Fruit fly (Drosophila melanogaster) whole organism, embryonic: ENCODE data around the gene CG12075.

ENCODE experiments used
- ATbp ChIP-seq: fragments of 200-800 bp; sonication (Bioruptor generic); optimal IDR thresholded peaks from 2 replicates; lab custom pipeline; 2017; ENCODE audit warnings: missing biosample characterization, mild to moderate bottlenecking, missing genetic modification characterization, missing genetic modification reagents
- Aef1 ChIP-seq: fragments of 200-800 bp; sonication (Bioruptor generic); IDR thresholded peaks from 3 replicates; pipeline ENCODE4 v1.3.6; 2022; ENCODE audit warnings: missing biosample characterization, missing genetic modification characterization
- CG10147 ChIP-seq: fragments of 200-800 bp; sonication (Bioruptor generic); optimal IDR thresholded peaks from 2 replicates; lab custom pipeline; 2019; ENCODE audit warnings: missing biosample characterization, mild to moderate bottlenecking, missing genetic modification characterization, moderate library complexity
- CG10209 ChIP-seq: fragments of 200-800 bp; sonication (Bioruptor generic); optimal IDR thresholded peaks from 3 replicates; lab custom pipeline; 2017; ENCODE audit warnings: missing biosample characterization, mild to moderate bottlenecking, missing genetic modification characterization, missing genetic modification reagents
- CG10321 ChIP-seq: fragments of 200-800 bp; sonication (Bioruptor generic); IDR thresholded peaks from 2 replicates; pipeline ENCODE4 v1.3.6; 2022; ENCODE audit warnings: missing biosample characterization, missing genetic modification characterization
- CG11695 ChIP-seq: fragments of 200-800 bp; sonication (Bioruptor generic); IDR thresholded peaks from 3 replicates; pipeline ENCODE4 v1.3.6; 2022; ENCODE audit warnings: missing biosample characterization, missing genetic modification characterization
- CG12942 ChIP-seq: fragments of 200-800 bp; sonication (Bioruptor generic); optimal IDR thresholded peaks from 3 replicates; lab custom pipeline; 2016; ENCODE audit warnings: missing biosample characterization, missing genetic modification characterization
- CG13287 ChIP-seq: fragments of 200-800 bp; sonication (Bioruptor generic); IDR thresholded peaks from 2 replicates; pipeline ENCODE4 v1.3.6; 2022; ENCODE audit warnings: missing biosample characterization, missing genetic modification characterization; ENCODE audit not compliant: partially characterized antibody
- CG15269 ChIP-seq: fragments of 200-800 bp; sonication (Bioruptor generic); optimal IDR thresholded peaks from 2 replicates; lab custom pipeline; 2018; ENCODE audit warnings: missing biosample characterization, mild to moderate bottlenecking, missing genetic modification characterization, moderate library complexity
- CG16779 ChIP-seq: fragments of 200-800 bp; sonication (Bioruptor generic); IDR thresholded peaks from 2 replicates; pipeline ENCODE4 v1.3.6; 2022; ENCODE audit warnings: missing biosample characterization, missing genetic modification characterization
- CG17385 ChIP-seq: fragments of 200-800 bp; sonication (Bioruptor generic); optimal IDR thresholded peaks from 3 replicates; lab custom pipeline; 2018; ENCODE audit warnings: missing biosample characterization, mild to moderate bottlenecking, missing genetic modification characterization
- CG1832 ChIP-seq: fragments of 200-800 bp; sonication (Bioruptor generic); optimal IDR thresholded peaks from 2 replicates; lab custom pipeline; 2017; ENCODE audit warnings: missing biosample characterization, mild to moderate bottlenecking, missing genetic modification characterization, inconsistent platforms
- CG31224 ChIP-seq: fragments of 200-800 bp; sonication (Bioruptor generic); IDR thresholded peaks from 2 replicates; pipeline ENCODE4 v1.3.6; 2022; ENCODE audit warnings: missing biosample characterization, missing genetic modification characterization
- CG32772 ChIP-seq: fragments of 200-800 bp; sonication (Bioruptor generic); IDR thresholded peaks from 2 replicates; pipeline ENCODE4 v1.3.6; 2022; ENCODE audit warnings: missing biosample characterization, missing genetic modification characterization
- CG42726 ChIP-seq: fragments of 200-800 bp; sonication (Bioruptor generic); IDR thresholded peaks from 2 replicates; pipeline ENCODE4 v1.3.6; 2022; ENCODE audit warnings: missing biosample characterization, missing genetic modification characterization; ENCODE audit not compliant: partially characterized antibody
- CG4617 ChIP-seq: fragments of 200-800 bp; sonication (Bioruptor generic); optimal IDR thresholded peaks from 3 replicates; lab custom pipeline; 2016; ENCODE audit warnings: missing biosample characterization, missing genetic modification characterization, borderline replicate concordance
- CG4707 ChIP-seq: fragments of 200-800 bp; sonication (Bioruptor generic); optimal IDR thresholded peaks from 2 replicates; lab custom pipeline; 2018; ENCODE audit warnings: missing biosample characterization, mild to moderate bottlenecking, missing genetic modification characterization, moderate library complexity
- CG6854 ChIP-seq: fragments of 200-800 bp; sonication (Bioruptor generic); optimal IDR thresholded peaks from 3 replicates; lab custom pipeline; 2017; ENCODE audit warnings: missing biosample characterization, mild to moderate bottlenecking, missing genetic modification characterization
- CG8924 ChIP-seq: fragments of 200-800 bp; optimal IDR thresholded peaks from 3 replicates; lab custom pipeline; 2019; ENCODE audit warnings: missing biosample characterization, mild to moderate bottlenecking, missing genetic modification characterization, moderate library complexity
- CG9215 ChIP-seq: fragments of 200-800 bp; sonication (Bioruptor generic); IDR thresholded peaks from 2 replicates; pipeline ENCODE4 v1.3.6; 2022; ENCODE audit warnings: missing biosample characterization, missing genetic modification characterization
- D19B ChIP-seq: fragments of 200-800 bp; sonication (Bioruptor generic); optimal IDR thresholded peaks from 2 replicates; lab custom pipeline; 2017; ENCODE audit warnings: missing biosample characterization, mild to moderate bottlenecking, missing genetic modification characterization
- H15 ChIP-seq: fragments of 200-800 bp; sonication (Bioruptor generic); IDR thresholded peaks from 3 replicates; pipeline ENCODE4 v1.3.6; 2022; ENCODE audit warnings: missing biosample characterization, missing genetic modification characterization
- Hr51 ChIP-seq, 2 experiments: fragments of 200-800 bp; sonication (Bioruptor generic); optimal IDR thresholded peaks; 2 replicates in 1 of 2; 3 replicates in 1 of 2; lab custom pipeline; 2016 to 2018; ENCODE audit warnings: missing biosample characterization in 2 of 2, missing genetic modification characterization in 2 of 2, mild to moderate bottlenecking in 1 of 2, moderate library complexity in 1 of 2
- Jarid2 ChIP-seq: fragments of 200-800 bp; sonication (Bioruptor generic); optimal IDR thresholded peaks from 3 replicates; lab custom pipeline; 2017; ENCODE audit warnings: mild to moderate bottlenecking, missing biosample characterization, missing genetic modification reagents, missing genetic modification characterization
- Myb ChIP-seq: fragments of 200-800 bp; sonication (Bioruptor generic); optimal IDR thresholded peaks from 2 replicates; lab custom pipeline; 2016; ENCODE audit warnings: missing biosample characterization, missing genetic modification characterization
- Neu2 ChIP-seq: fragments of 200-800 bp; sonication (Bioruptor generic); optimal IDR thresholded peaks from 3 replicates; lab custom pipeline; 2016; ENCODE audit warnings: missing biosample characterization, missing genetic modification characterization, borderline replicate concordance
- Rfx ChIP-seq: fragments of 200-800 bp; sonication (Bioruptor generic); IDR thresholded peaks from 2 replicates; pipeline ENCODE4 v1.3.6; 2022; ENCODE audit warnings: missing biosample characterization, missing genetic modification characterization
- Rx ChIP-seq: fragments of 200-800 bp; sonication (Bioruptor generic); IDR thresholded peaks from 2 replicates; pipeline ENCODE4 v1.3.6; 2022; ENCODE audit warnings: missing biosample characterization, missing genetic modification characterization
- al ChIP-seq: fragments of 200-800 bp; sonication (Bioruptor generic); IDR thresholded peaks from 2 replicates; pipeline ENCODE4 v1.3.6; 2022; ENCODE audit warnings: missing biosample characterization, missing genetic modification characterization
- bbx ChIP-seq: fragments of 200-800 bp; sonication (Bioruptor generic); IDR thresholded peaks from 2 replicates; pipeline ENCODE4 v1.3.6; 2022; ENCODE audit warnings: missing biosample characterization, missing genetic modification characterization; ENCODE audit not compliant: partially characterized antibody
- cg ChIP-seq: fragments of 200-800 bp; sonication (Bioruptor generic); optimal IDR thresholded peaks from 3 replicates; lab custom pipeline; 2019; ENCODE audit warnings: missing biosample characterization, mild to moderate bottlenecking, missing genetic modification characterization, moderate library complexity
- dysf ChIP-seq: fragments of 200-800 bp; sonication (Bioruptor generic); IDR thresholded peaks from 3 replicates; pipeline ENCODE4 v1.3.6; 2022; ENCODE audit warnings: missing biosample characterization, missing genetic modification characterization
- gce ChIP-seq: fragments of 200-800 bp; sonication (Bioruptor generic); IDR thresholded peaks from 3 replicates; pipeline ENCODE4 v1.3.6; 2022; ENCODE audit warnings: missing biosample characterization, missing genetic modification characterization
- hb ChIP-seq: fragments of 200-800 bp; sonication (Bioruptor generic); IDR thresholded peaks from 3 replicates; pipeline ENCODE4 v1.3.6; 2022; ENCODE audit warnings: missing biosample characterization, missing genetic modification characterization; ENCODE audit not compliant: partially characterized antibody
- her ChIP-seq: fragments of 200-800 bp; sonication (Bioruptor generic); optimal IDR thresholded peaks from 2 replicates; lab custom pipeline; 2016; ENCODE audit warnings: missing biosample characterization, missing genetic modification characterization
- lab ChIP-seq: fragments of 200-800 bp; sonication (Bioruptor generic); optimal IDR thresholded peaks from 3 replicates; lab custom pipeline; 2017; ENCODE audit warnings: missing biosample characterization, missing genetic modification characterization, mild to moderate bottlenecking, moderate library complexity, missing genetic modification reagents
- nerfin-2 ChIP-seq: fragments of 200-800 bp; sonication (Bioruptor generic); IDR thresholded peaks from 2 replicates; pipeline ENCODE4 v1.3.6; 2022; ENCODE audit warnings: missing biosample characterization, missing genetic modification characterization; ENCODE audit not compliant: partially characterized antibody
- nmo ChIP-seq: fragments of 200-800 bp; sonication (Bioruptor generic); optimal IDR thresholded peaks from 2 replicates; lab custom pipeline; 2018; ENCODE audit warnings: missing biosample characterization, mild to moderate bottlenecking, missing genetic modification characterization, moderate library complexity
- odd ChIP-seq: fragments of 200-800 bp; sonication (Bioruptor generic); optimal IDR thresholded peaks from 2 replicates; lab custom pipeline; 2017; ENCODE audit warnings: missing biosample characterization, mild to moderate bottlenecking, missing genetic modification characterization
- seq ChIP-seq: fragments of 200-800 bp; sonication (Bioruptor generic); IDR thresholded peaks from 2 replicates; pipeline ENCODE4 v1.3.6; 2022; ENCODE audit warnings: missing biosample characterization, missing genetic modification characterization
- sqz ChIP-seq: fragments of 200-800 bp; sonication (Bioruptor generic); optimal IDR thresholded peaks from 3 replicates; lab custom pipeline; 2018; ENCODE audit warnings: missing biosample characterization, mild to moderate bottlenecking, missing genetic modification characterization
- ssp ChIP-seq: fragments of 200-800 bp; sonication (Bioruptor generic); IDR thresholded peaks from 2 replicates; pipeline ENCODE4 v1.3.6; 2022; ENCODE audit warnings: missing biosample characterization, missing genetic modification characterization
- unpg ChIP-seq: fragments of 200-800 bp; sonication (Bioruptor generic); optimal IDR thresholded peaks from 3 replicates; lab custom pipeline; 2018; ENCODE audit warnings: missing biosample characterization, mild to moderate bottlenecking, missing genetic modification characterization, moderate library complexity
- zf30C ChIP-seq: fragments of 200-800 bp; sonication (Bioruptor generic); optimal IDR thresholded peaks from 3 replicates; lab custom pipeline; 2018; ENCODE audit warnings: missing biosample characterization, mild to moderate bottlenecking, missing genetic modification characterization

CG12075 gene

DNA sequence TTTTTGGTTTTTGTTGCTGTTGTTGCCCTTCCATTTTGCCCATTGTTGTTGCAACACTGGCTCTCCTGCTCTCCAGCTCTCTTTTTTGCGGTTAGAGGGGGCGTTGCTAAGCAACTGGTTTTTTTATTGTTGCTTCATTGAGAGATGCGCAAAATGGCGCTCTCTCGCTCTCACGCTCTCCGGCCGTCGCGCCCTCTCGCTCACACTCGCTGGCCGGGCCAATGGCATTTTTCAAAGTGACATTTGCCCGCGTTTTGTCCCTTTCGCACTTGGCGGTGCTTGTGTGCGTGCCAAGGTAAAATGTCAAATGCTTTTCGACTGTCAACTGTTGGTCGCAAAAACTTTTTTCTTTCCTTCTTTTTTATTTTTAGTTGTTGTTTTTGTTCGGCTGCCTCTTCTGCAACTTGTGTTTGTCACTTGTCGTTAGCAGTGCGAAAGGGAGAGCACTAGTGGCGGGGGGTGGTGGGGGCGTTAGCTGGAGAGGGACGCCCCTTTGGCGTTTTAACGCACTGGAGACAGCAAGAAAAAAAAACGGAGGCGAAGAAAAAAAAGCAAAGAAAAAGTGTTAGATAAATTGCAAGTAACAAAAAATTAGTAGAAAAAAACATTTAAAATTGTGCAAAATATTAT lies 31.4 kb upstream of the CG12075 start (continued):
- TF ChIP-seq CG15269 (tag; lab: Kevin White, UChicago), result peak; percentile 4
- no peak for TF ChIP-seq H15
- 0 out of 2 replicates have a peak, but pooled peaks have one; percentile 25 for TF ChIP-seq bbx
- TF ChIP-seq CG1832 (GFP tag; lab: Kevin White, UChicago), result peak; percentile 97
- TF ChIP-seq CG31224 (GFP tag; lab: Robert Waterston, UW), result no peak
- no peak for TF ChIP-seq dysf (GFP tag; lab: Robert Waterston, UW)
- no peak for TF ChIP-seq CG4617
- TF ChIP-seq gce (GFP tag; lab: Robert Waterston, UW), result no peak
- no peak for TF ChIP-seq nmo (GFP tag; lab: Kevin White, UChicago)
- TF ChIP-seq her (GFP tag; lab: Kevin White, UChicago), result no peak
- TF ChIP-seq sqz, result peak; percentile 53
- TF ChIP-seq Hr51 (GFP tag; optimal IDR thresholded peaks at IDR 0.05; lab: Kevin White, UChicago), result peak in 1 of 2 experiments; percentile 42
- peak; percentile 41; the same call in 1 of the 2 replicates for TF ChIP-seq CG32772 (GFP tag; lab: Robert Waterston, UW)
- TF ChIP-seq cg (GFP tag; lab: Kevin White, UChicago), result peak; percentile 69
- no peak for TF ChIP-seq CG4707 (GFP tag; lab: Kevin White, UChicago)
- no peak for TF ChIP-seq CG10209
- TF ChIP-seq CG8924, result no peak
- TF ChIP-seq Aef1 (GFP tag; lab: Robert Waterston, UW), result peak; percentile 58; the same call in 2 of the 3 replicates
- no peak for TF ChIP-seq unpg (GFP tag; lab: Kevin White, UChicago)
- TF ChIP-seq nerfin-2 (GFP tag; lab: Robert Waterston, UW), result no peak
- peak; percentile 37; the same call in 1 of the 2 replicates for TF ChIP-seq Rfx
- peak; percentile 64 for TF ChIP-seq Jarid2
- no peak for TF ChIP-seq hb (GFP tag; lab: Robert Waterston, UW)
- TF ChIP-seq CG13287 (GFP tag; lab: Robert Waterston, UW), result peak; percentile 7; the same call in 1 of the 2 replicates
- TF ChIP-seq CG10147 (GFP tag; lab: Kevin White, UChicago), result no peak
- 0 out of 2 replicates have a peak, but pooled peaks have one; percentile 36 for TF ChIP-seq CG42726 (GFP tag; lab: Robert Waterston, UW)
- TF ChIP-seq Neu2 (GFP tag; lab: Kevin White, UChicago), result no peak
- peak; percentile 39; the same call in 1 of the 2 replicates for TF ChIP-seq seq (GFP tag; lab: Robert Waterston, UW)
- TF ChIP-seq, all 482 proteins: peak for 42

DNA sequence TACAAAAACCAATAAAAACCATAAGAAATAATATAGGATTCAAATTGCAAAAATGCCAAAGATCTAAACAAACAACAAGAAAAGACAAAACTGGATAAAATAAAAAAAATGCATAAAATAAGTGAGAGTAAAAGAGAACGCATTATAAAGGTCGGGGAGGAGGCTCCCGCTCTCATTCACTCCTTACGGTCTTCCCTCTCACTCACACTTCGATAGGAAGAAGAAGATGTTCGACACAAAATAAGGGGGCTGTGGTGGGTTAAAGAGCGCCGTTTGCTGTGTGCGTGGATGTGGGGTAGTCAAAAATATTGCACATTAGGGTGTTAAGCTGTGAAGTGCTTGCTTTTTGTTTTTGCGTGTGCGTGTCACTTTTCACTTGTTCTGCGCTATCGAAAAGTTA lies 30.8 kb upstream of the CG12075 start:
- TF ChIP-seq CG12942 (GFP tag; lab: Kevin White, UChicago) (no peak), al (GFP tag; lab: Robert Waterston, UW) (no peak), CG9215 (GFP tag; lab: Robert Waterston, UW) (no peak), CG6854 (GFP tag; lab: Kevin White, UChicago) (no peak), CG17385 (peak; percentile 71), D19B (GFP tag; lab: Kevin White, UChicago) (no peak), zf30C (GFP tag; lab: Kevin White, UChicago) (no peak), CG16779 (no peak), CG10321 (GFP tag; lab: Robert Waterston, UW) (peak; percentile 69), ATbp (no peak), CG1832 (GFP tag; lab: Kevin White, UChicago) (peak; percentile 32), CG11695 (GFP tag; lab: Robert Waterston, UW) (no peak), lab (GFP tag; lab: Kevin White, UChicago) (no peak), odd (GFP tag; lab: Kevin White, UChicago) (no peak), Myb (GFP tag; lab: Kevin White, UChicago) (no peak), ssp (GFP tag; lab: Robert Waterston, UW) (no peak), Rx (GFP tag; lab: Robert Waterston, UW) (no peak)
